Worm (Caenorhabditis elegans) whole organism, L4 larva: ENCODE data around the gene bath-23.

Experiments
- F49E8.2 ChIP-seq: sonication (generic microtip); optimal IDR thresholded peaks from 2 replicates; lab custom pipeline; 2016; ENCODE audit warnings: missing compliant biosample characterization, mild to moderate bottlenecking, missing genetic modification characterization, borderline replicate concordance
- R02D3.7 ChIP-seq: fragments of 150-350 bp; sonication (generic microtip); optimal IDR thresholded peaks from 3 replicates; lab custom pipeline; 2014; ENCODE audit warnings: missing biosample characterization, missing genetic modification characterization
- T26A8.4 ChIP-seq: fragments of 200-800 bp; sonication (Bioruptor generic); IDR thresholded peaks from 2 replicates; pipeline ENCODE4 v1.3.6; 2022; ENCODE audit warnings: missing genetic modification characterization, missing compliant biosample characterization
- ZK337.2 ChIP-seq: fragments of 200-800 bp; sonication (Bioruptor generic); IDR thresholded peaks from 2 replicates; pipeline ENCODE4 v1.3.6; 2022; ENCODE audit warnings: missing genetic modification reagents, missing genetic modification characterization, missing compliant biosample characterization
- aha-1 ChIP-seq: fragments of 150-350 bp; peaks from one replicate; lab custom pipeline; 2014; ENCODE audit warnings: missing biosample characterization, missing genetic modification characterization
- ama-1 ChIP-seq: fragments of 150-350 bp; optimal IDR thresholded peaks from 2 replicates; lab custom pipeline; 2014; ENCODE audit warnings: inconsistent platforms, mixed read lengths
- ceh-20 ChIP-seq: fragments of 200-800 bp; sonication (Bioruptor generic); IDR thresholded peaks from 2 replicates; pipeline ENCODE4 v1.3.6; 2022; ENCODE audit warnings: missing genetic modification reagents, missing genetic modification characterization, missing compliant biosample characterization
- ceh-28 ChIP-seq: fragments of 150-350 bp; optimal IDR thresholded peaks from 2 replicates; lab custom pipeline; 2014; ENCODE audit warnings: missing biosample characterization, missing genetic modification reagents, missing genetic modification characterization
- ceh-32 ChIP-seq: sonication (generic microtip); optimal IDR thresholded peaks from 2 replicates; lab custom pipeline; 2016; ENCODE audit warnings: mild to moderate bottlenecking, missing genetic modification characterization, missing compliant biosample characterization; ENCODE audit not compliant: poor library complexity
- ceh-44 ChIP-seq: fragments of 200-800 bp; sonication (Bioruptor generic); IDR thresholded peaks from 2 replicates; pipeline ENCODE4 v1.3.6; 2022; ENCODE audit warnings: missing genetic modification reagents, missing genetic modification characterization, missing compliant biosample characterization
- ceh-62 ChIP-seq: sonication (generic microtip); optimal IDR thresholded peaks from 2 replicates; lab custom pipeline; 2017; ENCODE audit warnings: missing biosample characterization, missing genetic modification characterization
- ces-1 ChIP-seq: fragments of 150-350 bp; sonication (generic microtip); optimal IDR thresholded peaks from 4 replicates; lab custom pipeline; 2014; ENCODE audit warnings: missing biosample characterization, missing genetic modification reagents, missing genetic modification characterization
- dve-1 ChIP-seq: sonication (generic microtip); optimal IDR thresholded peaks from 2 replicates; lab custom pipeline; 2017; ENCODE audit warnings: antibody characterized with exemption, mild to moderate bottlenecking, missing genetic modification characterization, missing compliant biosample characterization; ENCODE audit not compliant: insufficient read depth
- fos-1 ChIP-seq: fragments of 150-350 bp; optimal IDR thresholded peaks from 2 replicates; lab custom pipeline; 2014; ENCODE audit warnings: missing biosample characterization, missing genetic modification characterization
- gei-8 ChIP-seq: fragments of 200-800 bp; sonication (Bioruptor generic); optimal IDR thresholded peaks from 2 replicates; lab custom pipeline; 2018; ENCODE audit warnings: mild to moderate bottlenecking, missing genetic modification characterization, missing compliant biosample characterization
- hif-1 ChIP-seq, 2 experiments: sonication (generic microtip); optimal IDR thresholded peaks; 2 replicates each; lab custom pipeline; 2016 to 2017; ENCODE audit warnings: missing compliant biosample characterization in 2 of 2, missing genetic modification characterization in 2 of 2, missing genetic modification reagents in 2 of 2, missing genotype in 2 of 2, mild to moderate bottlenecking in 1 of 2
- hlh-11 ChIP-seq: fragments of 200-800 bp; sonication (Bioruptor generic); optimal IDR thresholded peaks from 2 replicates; lab custom pipeline; 2018; ENCODE audit warnings: mild to moderate bottlenecking, missing genetic modification characterization, missing compliant biosample characterization
- hlh-30 ChIP-seq: sonication (generic microtip); optimal IDR thresholded peaks from 2 replicates; lab custom pipeline; 2017; ENCODE audit warnings: antibody characterized with exemption, mild to moderate bottlenecking, missing genetic modification characterization, missing compliant biosample characterization; ENCODE audit not compliant: insufficient read depth
- hmg-1.1 ChIP-seq: fragments of 200-800 bp; sonication (Bioruptor generic); IDR thresholded peaks from 2 replicates; pipeline ENCODE4 v1.3.6; 2022; ENCODE audit warnings: missing genetic modification reagents, missing genetic modification characterization, missing compliant biosample characterization
- jun-1 ChIP-seq: fragments of 150-350 bp; optimal IDR thresholded peaks from 2 replicates; lab custom pipeline; 2014; ENCODE audit warnings: missing biosample characterization, missing genetic modification reagents, missing genetic modification characterization
- lsy-2 ChIP-seq, 2 experiments: fragments of 150-350 bp in 1 of 2; sonication (generic microtip) in 1 of 2; optimal IDR thresholded peaks; 2 replicates each; lab custom pipeline; 2014 to 2017; ENCODE audit warnings: missing biosample characterization in 2 of 2, missing genetic modification characterization in 2 of 2
- madf-9 ChIP-seq: fragments of 200-800 bp; sonication (Bioruptor generic); conservative IDR thresholded peaks from 2 replicates; pipeline ENCODE4 v1.3.6; 2022; ENCODE audit warnings: missing genetic modification reagents, missing genetic modification characterization, missing compliant biosample characterization
- mdl-1 ChIP-seq, 2 experiments: fragments of 150-350 bp in 1 of 2; sonication (generic microtip) in 1 of 2; optimal IDR thresholded peaks; 2 replicates each; lab custom pipeline; 2014 to 2017; ENCODE audit warnings: missing biosample characterization in 2 of 2, missing genetic modification characterization in 2 of 2
- mdt-29 ChIP-seq: fragments of 200-800 bp; sonication (Bioruptor generic); IDR thresholded peaks from 2 replicates; pipeline ENCODE4 v1.3.6; 2022; ENCODE audit warnings: missing genetic modification reagents, missing genetic modification characterization, missing compliant biosample characterization
- mep-1 ChIP-seq: fragments of 150-350 bp; sonication (generic microtip); optimal IDR thresholded peaks from 3 replicates; lab custom pipeline; 2014; ENCODE audit warnings: missing biosample characterization, missing genetic modification characterization
- mxl-3 ChIP-seq: fragments of 200-800 bp; sonication (Bioruptor generic); optimal IDR thresholded peaks from 2 replicates; lab custom pipeline; 2018; ENCODE audit warnings: mild to moderate bottlenecking, missing genetic modification characterization, missing compliant biosample characterization
- nhr-28 ChIP-seq: fragments of 150-350 bp; optimal IDR thresholded peaks from 2 replicates; lab custom pipeline; 2014; ENCODE audit warnings: missing biosample characterization, missing genetic modification characterization
- nhr-48 ChIP-seq: sonication (generic microtip); optimal IDR thresholded peaks from 2 replicates; lab custom pipeline; 2016; ENCODE audit warnings: mild to moderate bottlenecking, missing genetic modification characterization, missing compliant biosample characterization
- nhr-6 ChIP-seq: fragments of 150-350 bp; optimal IDR thresholded peaks from 2 replicates; lab custom pipeline; 2014; ENCODE audit warnings: missing biosample characterization, missing genetic modification characterization
- pqm-1 ChIP-seq: sonication (generic microtip); optimal IDR thresholded peaks from 2 replicates; lab custom pipeline; 2017; ENCODE audit warnings: missing biosample characterization, missing genetic modification characterization
- set-16 ChIP-seq: fragments of 200-800 bp; sonication (Bioruptor generic); IDR thresholded peaks from 2 replicates; pipeline ENCODE4 v1.3.6; 2022; ENCODE audit warnings: missing genetic modification reagents, missing genetic modification characterization, missing compliant biosample characterization
- tra-1 ChIP-seq: fragments of 200-800 bp; sonication (Bioruptor generic); IDR thresholded peaks from 2 replicates; pipeline ENCODE4 v1.3.6; 2022; ENCODE audit warnings: missing genetic modification reagents, missing genetic modification characterization, missing compliant biosample characterization
- unc-62 ChIP-seq, 3 experiments: fragments of 150-350 bp in 1 of 3; sonication (generic microtip); optimal IDR thresholded peaks in 2 of 3; peaks in 1 of 3; 1 replicate in 1 of 3; 2 replicates in 2 of 3; lab custom pipeline; 2014 to 2017; ENCODE audit warnings: missing biosample characterization in 3 of 3, missing genetic modification characterization in 3 of 3, missing genetic modification reagents in 3 of 3, missing genotype in 1 of 3
- zag-1 ChIP-seq: fragments of 150-350 bp; optimal IDR thresholded peaks from 2 replicates; lab custom pipeline; 2014; ENCODE audit warnings: missing biosample characterization, missing genetic modification characterization
- zfp-2 ChIP-seq: sonication (generic microtip); optimal IDR thresholded peaks from 2 replicates; lab custom pipeline; 2016; ENCODE audit warnings: mild to moderate bottlenecking, missing genetic modification characterization, missing compliant biosample characterization
- zfp-3 ChIP-seq: fragments of 200-800 bp; sonication (Bioruptor generic); conservative IDR thresholded peaks from 2 replicates; pipeline ENCODE4 v1.3.6; 2022; ENCODE audit warnings: missing genetic modification reagents, missing genetic modification characterization, missing compliant biosample characterization
- zip-11 ChIP-seq: fragments of 200-800 bp; sonication (Bioruptor generic); IDR thresholded peaks from 2 replicates; pipeline ENCODE4 v1.3.6; 2022; ENCODE audit warnings: missing genetic modification characterization, missing compliant biosample characterization

Gene bath-23

ce11 chrII:3376789-3377188 lies 5.7 kb downstream of the bath-23 start, which contains the start of gene bath-9:
TSS of gene bath-9 (plus strand) at chrII:3377089.
- TF ChIP-seq hlh-30 (tag; lab: Kevin White, UChicago): no peak
- TF ChIP-seq lsy-2 (tag; optimal IDR thresholded peaks at IDR 0.05; lab: Kevin White, UChicago): no peak
- no peak for TF ChIP-seq zag-1 (tag; lab: Kevin White, UChicago)
- no peak for TF ChIP-seq nhr-28 (tag; lab: Kevin White, UChicago)
- TF ChIP-seq hif-1 (tag; optimal IDR thresholded peaks at IDR 0.05; lab: Kevin White, UChicago): no peak
- TF ChIP-seq unc-62 (GFP tag; optimal IDR thresholded peaks at IDR 0.05 in 1 of 2; lab: Kevin White, UChicago): no peak
- TF ChIP-seq unc-62 (tag; optimal IDR thresholded peaks at IDR 0.05; lab: Kevin White, UChicago): no peak
- TF ChIP-seq ceh-62 (tag; lab: Kevin White, UChicago): no peak
- TF ChIP-seq hlh-11 (tag; lab: Kevin White, UChicago): no peak
- no peak for TF ChIP-seq mep-1 (tag; lab: Kevin White, UChicago)
- TF ChIP-seq ces-1: no peak
- no peak for TF ChIP-seq nhr-48 (tag; lab: Kevin White, UChicago)
- no peak for TF ChIP-seq mdl-1 (tag; optimal IDR thresholded peaks at IDR 0.05; lab: Kevin White, UChicago)
- no peak for TF ChIP-seq ama-1 (lab: Kevin White, UChicago)
- no peak for TF ChIP-seq ZK337.2
- TF ChIP-seq tra-1 (GFP tag; lab: Robert Waterston, UW): no peak
- TF ChIP-seq dve-1 (tag; lab: Kevin White, UChicago): no peak
- TF ChIP-seq F49E8.2 (tag; lab: Kevin White, UChicago): no peak
- TF ChIP-seq jun-1: no peak

ce11 chrII:3378275-3378674 lies 7.2 kb downstream of the bath-23 start, which contains the start of gene Y49F6C.2:
TSS of gene Y49F6C.2 (plus strand) at chrII:3378575.
- no peak for TF ChIP-seq ceh-32 (tag; lab: Kevin White, UChicago)
- TF ChIP-seq ama-1 (lab: Kevin White, UChicago): no peak
- no peak for TF ChIP-seq mdl-1 (tag; optimal IDR thresholded peaks at IDR 0.05; lab: Kevin White, UChicago)
- TF ChIP-seq zfp-3 (GFP tag; lab: Robert Waterston, UW): no peak
- no peak for TF ChIP-seq madf-9 (GFP tag; lab: Robert Waterston, UW)
- no peak for TF ChIP-seq R02D3.7 (tag; lab: Kevin White, UChicago)
- no peak for TF ChIP-seq ceh-28
- TF ChIP-seq nhr-6 (tag; lab: Kevin White, UChicago): no peak
- TF ChIP-seq T26A8.4 (GFP tag; lab: Robert Waterston, UW): no peak
- no peak for TF ChIP-seq mdt-29 (GFP tag; lab: Robert Waterston, UW)
- TF ChIP-seq gei-8 (GFP tag; lab: Kevin White, UChicago): no peak
- no peak for TF ChIP-seq zip-11 (GFP tag; lab: Robert Waterston, UW)
- no peak for TF ChIP-seq pqm-1
- TF ChIP-seq mxl-3: no peak
- no peak for TF ChIP-seq zfp-2 (tag; lab: Kevin White, UChicago)
- TF ChIP-seq ceh-20 (GFP tag; lab: Robert Waterston, UW): no peak

ce11 chrII:3381510-3381909 lies 10.4 kb downstream of the bath-23 start, which contains the start of gene T06D4.1:
TSS of gene T06D4.1 (plus strand) at chrII:3381830.
- TF ChIP-seq hmg-1.1 (GFP tag; lab: Robert Waterston, UW) (no peak), aha-1 (tag; lab: Kevin White, UChicago) (no peak), ceh-44 (GFP tag; lab: Robert Waterston, UW) (no peak)

ce11 chrII:3383116-3383515 lies 12.0 kb downstream of the bath-23 start:
- TF ChIP-seq fos-1 (tag; lab: Kevin White, UChicago): no peak
- peak in 1 of 2 experiments; percentile 95 for TF ChIP-seq unc-62 (GFP tag; optimal IDR thresholded peaks at IDR 0.05 in 1 of 2; lab: Kevin White, UChicago)
- no peak for TF ChIP-seq unc-62 (tag; optimal IDR thresholded peaks at IDR 0.05; lab: Kevin White, UChicago)
- TF ChIP-seq set-16: no peak
